Worm (Caenorhabditis elegans): ENCODE data around the gene lgc-47.
A peak's percentile ranks its signal among the peaks of the same experiment; 100 is the strongest.

The lgc-47 gene

ce11 chrX:9782389-9782939 is 25.0 kb downstream of the lgc-47 start:
- no peak for TF ChIP-seq elt-3 (tag; optimal IDR thresholded peaks at IDR 0.05)
- no peak for TF ChIP-seq snu-23 (GFP tag; optimal IDR thresholded peaks at IDR 0.05)
- peak; percentile 77 for TF ChIP-seq dsc-1 (tag; optimal IDR thresholded peaks at IDR 0.05)
- no peak for TF ChIP-seq nhr-76 (tag; optimal IDR thresholded peaks at IDR 0.05)
- TF ChIP-seq fkh-10 (GFP tag; optimal IDR thresholded peaks at IDR 0.05), result no peak
- TF ChIP-seq unc-130 (tag; optimal IDR thresholded peaks at IDR 0.05), result no peak
- TF ChIP-seq ces-1 (GFP tag; optimal IDR thresholded peaks at IDR 0.05), result no peak
- no peak for TF ChIP-seq hpl-2 (GFP tag; optimal IDR thresholded peaks at IDR 0.05)
- TF ChIP-seq mdl-1 (tag; optimal IDR thresholded peaks at IDR 0.05), result no peak
- no peak for TF ChIP-seq egl-27 (tag; optimal IDR thresholded peaks at IDR 0.05)
- no peak for TF ChIP-seq F16B12.6 (tag; optimal IDR thresholded peaks at IDR 0.05)
- no peak for TF ChIP-seq aha-1 (tag; optimal IDR thresholded peaks at IDR 0.05)
- no peak for TF ChIP-seq nhr-85 (tag)
- TF ChIP-seq C04F5.9 (tag; optimal IDR thresholded peaks at IDR 0.05), result no peak
- TF ChIP-seq efl-1 (optimal IDR thresholded peaks at IDR 0.05), result no peak
- peak in 1 of 2 experiments; percentile 80 for TF ChIP-seq efl-1 (GFP tag; optimal IDR thresholded peaks at IDR 0.05 in 1 of 2)
- no peak for TF ChIP-seq hlh-4 (tag; optimal IDR thresholded peaks at IDR 0.05)
- TF ChIP-seq lin-13 (GFP tag; optimal IDR thresholded peaks at IDR 0.05), result no peak
- TF ChIP-seq zip-4 (GFP tag; optimal IDR thresholded peaks at IDR 0.05), result no peak
- peak; percentile 49 for TF ChIP-seq fkh-4 (tag; optimal IDR thresholded peaks at IDR 0.05; ENCODE audit: borderline replicate concordance)
- TF ChIP-seq lin-35 (GFP tag; optimal IDR thresholded peaks at IDR 0.05), result no peak
- TF ChIP-seq ztf-11 (tag; optimal IDR thresholded peaks at IDR 0.05), result no peak
- TF ChIP-seq elt-2 (tag; optimal IDR thresholded peaks at IDR 0.05), result peak; percentile 59
- TF ChIP-seq aly-2 (tag; optimal IDR thresholded peaks at IDR 0.05), result no peak
- TF ChIP-seq ceh-8 (GFP tag; optimal IDR thresholded peaks at IDR 0.05), result no peak

ce11 chrX:9777481-9777880 is 30.0 kb downstream of the lgc-47 start, which contains the start of gene T09B9.5:
T09B9.5 (plus strand) TSS chrX:9777781.
- TF ChIP-seq mep-1 (tag; optimal IDR thresholded peaks at IDR 0.05), result no peak
- no peak for TF ChIP-seq nhr-237 (tag; optimal IDR thresholded peaks at IDR 0.05)
- no peak for TF ChIP-seq hlh-4 (tag; optimal IDR thresholded peaks at IDR 0.05)
- TF ChIP-seq aha-1 (tag; optimal IDR thresholded peaks at IDR 0.05), result no peak
- no peak for TF ChIP-seq nhr-85 (tag)

- TF ChIP-seq efl-1 (optimal IDR thresholded peaks at IDR 0.05) (peak in 1 of 2 experiments; percentile 8), efl-1 (GFP tag; optimal IDR thresholded peaks at IDR 0.05 in 1 of 2) (peak; percentile 36 to 42), nhr-76 (tag; optimal IDR thresholded peaks at IDR 0.05) (no peak), skn-1 (tag; optimal IDR thresholded peaks at IDR 0.05) (peak; percentile 12), ceh-82 (tag; optimal IDR thresholded peaks at IDR 0.05) (peak in 1 of 3 experiments; percentile 39), C34B4.2 (tag; optimal IDR thresholded peaks at IDR 0.05) (no peak), swsn-7 (tag; optimal IDR thresholded peaks at IDR 0.05) (peak; percentile 9), dpl-1 (GFP tag; optimal IDR thresholded peaks at IDR 0.05) (peak in 1 of 3 experiments; percentile 18), nhr-84 (tag; optimal IDR thresholded peaks at IDR 0.05) (no peak), mef-2 (tag; optimal IDR thresholded peaks at IDR 0.05) (no peak), rnt-1 (tag; optimal IDR thresholded peaks at IDR 0.05) (peak; percentile 37), mep-1 (tag; optimal IDR thresholded peaks at IDR 0.05) (peak; percentile 35), C04F5.9 (tag; optimal IDR thresholded peaks at IDR 0.05) (no peak), lin-14 (GFP tag; optimal IDR thresholded peaks at IDR 0.05) (peak; percentile 92), fkh-10 (GFP tag; optimal IDR thresholded peaks at IDR 0.05) (no peak), lin-13 (GFP tag; optimal IDR thresholded peaks at IDR 0.05) (peak; percentile 10), lsy-2 (tag; optimal IDR thresholded peaks at IDR 0.05) (no peak), blmp-1 (tag; optimal IDR thresholded peaks at IDR 0.05) (peak; percentile 21), lin-15B (tag; optimal IDR thresholded peaks at IDR 0.05) (peak; percentile 7), nhr-90 (tag; optimal IDR thresholded peaks at IDR 0.05; ENCODE audit: poor library complexity) (no peak), nhr-71 (tag; optimal IDR thresholded peaks at IDR 0.05) (no peak), xbp-1 (tag; optimal IDR thresholded peaks at IDR 0.05) (peak; percentile 29), egl-13 (tag; optimal IDR thresholded peaks at IDR 0.05) (no peak), elt-3 (tag; optimal IDR thresholded peaks at IDR 0.05) (no peak), C16A3.4 (tag; optimal IDR thresholded peaks at IDR 0.05) (no peak), nhr-11 (tag; optimal IDR thresholded peaks at IDR 0.05) (no peak), aly-2 (tag; optimal IDR thresholded peaks at IDR 0.05) (no peak), elt-2 (tag; optimal IDR thresholded peaks at IDR 0.05) (no peak), zip-4 (GFP tag; optimal IDR thresholded peaks at IDR 0.05) (no peak), ceh-8 (GFP tag; optimal IDR thresholded peaks at IDR 0.05) (no peak), aha-1 (tag; optimal IDR thresholded peaks at IDR 0.05) (no peak), pag-3 (tag; optimal IDR thresholded peaks at IDR 0.05; ENCODE audit: borderline replicate concordance, insufficient read depth) (no peak), unc-30 (tag; optimal IDR thresholded peaks at IDR 0.05) (no peak), mdl-1 (tag; optimal IDR thresholded peaks at IDR 0.05) (peak in 1 of 2 experiments; percentile 32)
Measured at ce11 chrX:9774323-9774722, 33.1 kb downstream of the lgc-47 start, which contains the start of gene T09B9.4. T09B9.4 (minus strand) TSS chrX:9774352.

Measured in whole organism, L1 larva.